Fruit fly (Drosophila melanogaster) whole organism, embryonic: ENCODE measurements around the gene CG10738.

Experiments used
- Awh ChIP-seq: fragments of 200-800 bp; sonication (Bioruptor generic); IDR thresholded peaks from 2 replicates; pipeline ENCODE4, ENCODE4 v1.3.6; 2022; ENCODE audit warnings: missing biosample characterization, missing genetic modification characterization
- CG10209 ChIP-seq: fragments of 200-800 bp; sonication (Bioruptor generic); optimal IDR thresholded peaks from 3 replicates; lab custom pipeline; 2017; ENCODE audit warnings: missing biosample characterization, mild to moderate bottlenecking, missing genetic modification characterization, missing genetic modification reagents
- CG12071 ChIP-seq: fragments of 200-800 bp; sonication (Bioruptor generic); optimal IDR thresholded peaks from 3 replicates; lab custom pipeline; 2018; ENCODE audit warnings: missing biosample characterization, mild to moderate bottlenecking, missing genetic modification characterization
- CG12744 ChIP-seq: fragments of 200-800 bp; sonication (Bioruptor generic); optimal IDR thresholded peaks from 2 replicates; lab custom pipeline; 2016; ENCODE audit warnings: missing biosample characterization, missing genetic modification characterization
- CG13775 ChIP-seq: fragments of 200-800 bp; sonication (Bioruptor generic); optimal IDR thresholded peaks from 3 replicates; lab custom pipeline; 2017; ENCODE audit warnings: missing biosample characterization, mild to moderate bottlenecking, missing genetic modification characterization
- CG13894 ChIP-seq: fragments of 200-800 bp; sonication (Bioruptor generic); optimal IDR thresholded peaks from 3 replicates; lab custom pipeline; 2018; ENCODE audit warnings: missing biosample characterization, mild to moderate bottlenecking, missing genetic modification characterization, moderate library complexity
- CG17361 ChIP-seq: fragments of 200-800 bp; sonication (Bioruptor generic); IDR thresholded peaks from 3 replicates; pipeline ENCODE4 v1.3.6; 2022; ENCODE audit warnings: missing biosample characterization, missing genetic modification characterization
- CG1792 ChIP-seq: fragments of 200-800 bp; sonication (Bioruptor generic); optimal IDR thresholded peaks from 2 replicates; lab custom pipeline; 2016; ENCODE audit warnings: missing biosample characterization, missing genetic modification characterization
- CG1832 ChIP-seq: fragments of 200-800 bp; sonication (Bioruptor generic); optimal IDR thresholded peaks from 2 replicates; lab custom pipeline; 2017; ENCODE audit warnings: missing biosample characterization, mild to moderate bottlenecking, missing genetic modification characterization, inconsistent platforms
- CG2120 ChIP-seq: fragments of 200-800 bp; sonication (Bioruptor generic); optimal IDR thresholded peaks from 3 replicates; lab custom pipeline; 2016; ENCODE audit warnings: missing biosample characterization, missing genetic modification characterization
- CG30020 ChIP-seq: fragments of 200-800 bp; optimal IDR thresholded peaks from 2 replicates; lab custom pipeline; 2019; ENCODE audit warnings: missing biosample characterization, mild to moderate bottlenecking, missing genetic modification characterization, moderate library complexity
- CG32767 ChIP-seq: fragments of 200-800 bp; sonication (Bioruptor generic); IDR thresholded peaks from 2 replicates; pipeline ENCODE4 v1.3.6; 2022; ENCODE audit warnings: missing biosample characterization, missing genetic modification characterization
- CG5245 ChIP-seq: fragments of 200-800 bp; sonication (Bioruptor generic); optimal IDR thresholded peaks from 3 replicates; lab custom pipeline; 2016; ENCODE audit warnings: missing biosample characterization, missing genetic modification characterization
- CG6765 ChIP-seq: fragments of 200-800 bp; sonication (Bioruptor generic); optimal IDR thresholded peaks from 3 replicates; lab custom pipeline; 2017; ENCODE audit warnings: missing biosample characterization, mild to moderate bottlenecking, missing genetic modification characterization
- CG7745 ChIP-seq: fragments of 200-800 bp; sonication (Bioruptor generic); optimal IDR thresholded peaks from 2 replicates; lab custom pipeline; 2018; ENCODE audit warnings: missing biosample characterization, mild to moderate bottlenecking, missing genetic modification characterization, moderate library complexity
- CG7928 ChIP-seq: fragments of 200-800 bp; sonication (Bioruptor generic); optimal IDR thresholded peaks from 2 replicates; lab custom pipeline; 2017; ENCODE audit warnings: missing biosample characterization, mild to moderate bottlenecking, missing genetic modification characterization
- CG8924 ChIP-seq: fragments of 200-800 bp; optimal IDR thresholded peaks from 3 replicates; lab custom pipeline; 2019; ENCODE audit warnings: missing biosample characterization, mild to moderate bottlenecking, missing genetic modification characterization, moderate library complexity
- Camta ChIP-seq: fragments of 200-800 bp; sonication (Bioruptor generic); optimal IDR thresholded peaks from 2 replicates; lab custom pipeline; 2016; ENCODE audit warnings: missing biosample characterization, missing genetic modification characterization
- Chrac-16 ChIP-seq: fragments of 200-800 bp; sonication (Bioruptor generic); optimal IDR thresholded peaks from 3 replicates; lab custom pipeline; 2016; ENCODE audit warnings: missing biosample characterization, missing genetic modification characterization
- Ets97D ChIP-seq: fragments of 200-800 bp; sonication (Bioruptor generic); optimal IDR thresholded peaks from 3 replicates; lab custom pipeline; 2016; ENCODE audit warnings: missing biosample characterization, missing genetic modification characterization
- Gug ChIP-seq: fragments of 200-800 bp; sonication (Bioruptor generic); IDR thresholded peaks from 4 replicates; pipeline ENCODE4 v1.3.6; 2022; ENCODE audit warnings: missing biosample characterization, missing genetic modification characterization
- HHEX ChIP-seq: fragments of 200-800 bp; sonication (Bioruptor generic); optimal IDR thresholded peaks from 3 replicates; lab custom pipeline; 2017; ENCODE audit warnings: missing biosample characterization, mild to moderate bottlenecking, missing genetic modification characterization, missing genetic modification reagents
- HLHmδ ChIP-seq: fragments of 200-800 bp; sonication (Bioruptor generic); optimal IDR thresholded peaks from 2 replicates; lab custom pipeline; 2018; ENCODE audit warnings: missing biosample characterization, mild to moderate bottlenecking, missing genetic modification characterization, moderate library complexity
- Opbp ChIP-seq: fragments of 200-800 bp; sonication (Bioruptor generic); IDR thresholded peaks from 3 replicates; pipeline ENCODE4 v1.3.6; 2022; ENCODE audit warnings: missing biosample characterization, missing genetic modification characterization; ENCODE audit not compliant: partially characterized antibody
- PHDP ChIP-seq: fragments of 200-800 bp; sonication (Bioruptor generic); optimal IDR thresholded peaks from 3 replicates; lab custom pipeline; 2018; ENCODE audit warnings: missing biosample characterization, mild to moderate bottlenecking, missing genetic modification characterization, moderate library complexity
- Poxn ChIP-seq: fragments of 200-800 bp; sonication (Bioruptor generic); IDR thresholded peaks from 2 replicates; pipeline ENCODE4 v1.3.6; 2022; ENCODE audit warnings: missing biosample characterization, missing genetic modification characterization
- Scr ChIP-seq: fragments of 200-800 bp; sonication (Bioruptor generic); IDR thresholded peaks from 2 replicates; pipeline ENCODE4 v1.3.6; 2022; ENCODE audit warnings: missing biosample characterization, missing genetic modification characterization; ENCODE audit not compliant: partially characterized antibody
- Six4 ChIP-seq: fragments of 200-800 bp; sonication (Bioruptor generic); optimal IDR thresholded peaks from 2 replicates; lab custom pipeline; 2016; ENCODE audit warnings: missing biosample characterization, missing genetic modification characterization
- ab ChIP-seq: fragments of 200-800 bp; sonication (Bioruptor generic); optimal IDR thresholded peaks from 2 replicates; lab custom pipeline; 2016; ENCODE audit warnings: missing biosample characterization, missing genetic modification characterization
- ase ChIP-seq: fragments of 200-800 bp; sonication (Bioruptor generic); IDR thresholded peaks from 3 replicates; pipeline ENCODE4 v1.3.6; 2022; ENCODE audit warnings: missing biosample characterization, missing genetic modification characterization
- bab2 ChIP-seq: fragments of 200-800 bp; sonication (Bioruptor generic); optimal IDR thresholded peaks from 2 replicates; lab custom pipeline; 2016; ENCODE audit warnings: missing biosample characterization, missing genetic modification characterization
- br ChIP-seq: fragments of >200 bp; optimal IDR thresholded peaks from 2 replicates; lab custom pipeline; 2017
- btn ChIP-seq: fragments of 200-800 bp; sonication (Bioruptor generic); optimal IDR thresholded peaks from 2 replicates; lab custom pipeline; 2016; ENCODE audit warnings: missing biosample characterization, missing genetic modification characterization
- dati ChIP-seq: fragments of 200-800 bp; sonication (Bioruptor generic); IDR thresholded peaks from 2 replicates; pipeline ENCODE4 v1.3.6; 2022; ENCODE audit warnings: missing biosample characterization, missing genetic modification characterization
- dpn ChIP-seq, 2 experiments: fragments of 200-800 bp; sonication (Bioruptor generic); optimal IDR thresholded peaks; 3 replicates each; lab custom pipeline; 2016; ENCODE audit warnings: missing biosample characterization in 2 of 2, missing genetic modification characterization in 2 of 2
- fd3F ChIP-seq: fragments of 200-800 bp; sonication (Bioruptor generic); optimal IDR thresholded peaks from 2 replicates; lab custom pipeline; 2018; ENCODE audit warnings: missing biosample characterization, mild to moderate bottlenecking, missing genetic modification characterization, moderate library complexity
- fu2 ChIP-seq: fragments of 200-800 bp; sonication (Bioruptor generic); optimal IDR thresholded peaks from 2 replicates; lab custom pipeline; 2016; ENCODE audit warnings: missing biosample characterization, missing genetic modification characterization
- grau ChIP-seq: fragments of 200-800 bp; optimal IDR thresholded peaks from 3 replicates; lab custom pipeline; 2019; ENCODE audit warnings: missing biosample characterization, mild to moderate bottlenecking, missing genetic modification characterization, moderate library complexity
- hb ChIP-seq: fragments of 200-800 bp; sonication (Bioruptor generic); IDR thresholded peaks from 3 replicates; pipeline ENCODE4 v1.3.6; 2022; ENCODE audit warnings: missing biosample characterization, missing genetic modification characterization; ENCODE audit not compliant: partially characterized antibody
- nom ChIP-seq: fragments of 200-800 bp; sonication (Bioruptor generic); optimal IDR thresholded peaks from 2 replicates; lab custom pipeline; 2017; ENCODE audit warnings: missing biosample characterization, missing genetic modification characterization, mild to moderate bottlenecking, moderate library complexity, missing genetic modification reagents
- odd ChIP-seq: fragments of 200-800 bp; sonication (Bioruptor generic); optimal IDR thresholded peaks from 2 replicates; lab custom pipeline; 2017; ENCODE audit warnings: missing biosample characterization, mild to moderate bottlenecking, missing genetic modification characterization
- pb ChIP-seq: fragments of 200-800 bp; sonication (Bioruptor generic); optimal IDR thresholded peaks from 3 replicates; lab custom pipeline; 2016; ENCODE audit warnings: missing biosample characterization, missing genetic modification characterization
- peb ChIP-seq: fragments of 200-800 bp; sonication (Bioruptor generic); IDR thresholded peaks from 2 replicates; pipeline ENCODE4 v1.3.6; 2022; ENCODE audit warnings: missing biosample characterization, missing genetic modification characterization
- phol ChIP-seq: fragments of 200-800 bp; sonication (Bioruptor generic); optimal IDR thresholded peaks from 3 replicates; lab custom pipeline; 2018; ENCODE audit warnings: missing biosample characterization, mild to moderate bottlenecking, missing genetic modification characterization, moderate library complexity
- pros ChIP-seq: fragments of 200-800 bp; sonication (Bioruptor generic); optimal IDR thresholded peaks from 3 replicates; lab custom pipeline; 2019; ENCODE audit warnings: missing biosample characterization, mild to moderate bottlenecking, missing genetic modification characterization, moderate library complexity
- pzg ChIP-seq: fragments of 200-800 bp; sonication (Bioruptor generic); optimal IDR thresholded peaks from 3 replicates; lab custom pipeline; 2018; ENCODE audit warnings: missing biosample characterization, mild to moderate bottlenecking, missing genetic modification characterization, moderate library complexity
- repo ChIP-seq: fragments of 200-800 bp; sonication (Bioruptor generic); optimal IDR thresholded peaks from 2 replicates; lab custom pipeline; 2016; ENCODE audit warnings: missing biosample characterization, missing genetic modification characterization
- sima ChIP-seq: fragments of 200-800 bp; sonication (Bioruptor generic); optimal IDR thresholded peaks from 2 replicates; lab custom pipeline; 2016; ENCODE audit warnings: missing biosample characterization, missing genetic modification characterization
- trh ChIP-seq: fragments of 200-800 bp; sonication (Bioruptor generic); optimal IDR thresholded peaks from 2 replicates; lab custom pipeline; 2016; ENCODE audit warnings: missing biosample characterization, missing genetic modification characterization
- zfh1 ChIP-seq: fragments of 200-800 bp; sonication (Bioruptor generic); IDR thresholded peaks from 3 replicates; pipeline ENCODE4 v1.3.6; 2022; ENCODE audit warnings: missing biosample characterization, missing genetic modification characterization

Gene CG10738

dm6 chr3L:13478339-13479203 lies 28.0 kb downstream of the CG10738 start (continued):
- TF ChIP-seq pzg (GFP tag; lab: Kevin White, UChicago) (no peak), dpn (GFP tag; optimal IDR thresholded peaks at IDR 0.05; lab: Kevin White, UChicago) (peak in 1 of 2 experiments; percentile 22), CG1832 (GFP tag; lab: Kevin White, UChicago) (no peak), nom (no peak), Camta (GFP tag; lab: Kevin White, UChicago) (no peak), CG12744 (GFP tag; lab: Kevin White, UChicago) (no peak), HLHmδ (GFP tag; lab: Kevin White, UChicago) (no peak), br (lab: Kevin White, UChicago) (no peak), fd3F (GFP tag; lab: Kevin White, UChicago) (peak; percentile 7), CG5245 (GFP tag; lab: Kevin White, UChicago) (no peak), hb (GFP tag; lab: Robert Waterston, UW) (no peak), ase (GFP tag; lab: Robert Waterston, UW) (no peak), CG13894 (no peak), trh (no peak), CG10209 (GFP tag; lab: Kevin White, UChicago) (no peak), zfh1 (GFP tag; lab: Robert Waterston, UW) (no peak), CG30020 (tag; lab: Kevin White, UChicago) (no peak), CG7745 (tag; lab: Kevin White, UChicago) (no peak), CG7928 (GFP tag; lab: Kevin White, UChicago) (no peak), repo (no peak), Six4 (GFP tag; lab: Kevin White, UChicago) (no peak), Scr (GFP tag; lab: Robert Waterston, UW) (no peak), sima (GFP tag; lab: Kevin White, UChicago) (no peak), btn (no peak), Gug (no peak; the same call in 3 of the 4 replicates), fu2 (peak; percentile 1), pb (GFP tag; lab: Kevin White, UChicago) (no peak), CG2120 (GFP tag; lab: Kevin White, UChicago) (peak; percentile 60), Ets97D (GFP tag; lab: Kevin White, UChicago) (no peak), phol (tag; lab: Kevin White, UChicago) (no peak), odd (GFP tag; lab: Kevin White, UChicago) (no peak), CG17361 (GFP tag; lab: Robert Waterston, UW) (no peak), grau (tag; lab: Kevin White, UChicago) (peak; percentile 86), peb (no peak), pros (no peak), CG32767 (GFP tag; lab: Robert Waterston, UW) (no peak), CG12071 (no peak), Opbp (GFP tag; lab: Robert Waterston, UW) (no peak), Poxn (GFP tag; lab: Robert Waterston, UW) (0 out of 2 replicates have a peak, but pooled peaks have one; percentile 3), ab (GFP tag; lab: Kevin White, UChicago) (no peak), PHDP (tag; lab: Kevin White, UChicago) (peak; percentile 7), bab2 (GFP tag; lab: Kevin White, UChicago) (no peak), CG6765 (GFP tag; lab: Kevin White, UChicago) (no peak), CG13775 (GFP tag; lab: Kevin White, UChicago) (no peak), CG1792 (no peak), Chrac-16 (no peak), Awh (GFP tag; lab: Robert Waterston, UW) (no peak), dati (GFP tag; lab: Robert Waterston, UW) (no peak), CG8924 (tag; lab: Kevin White, UChicago) (peak; percentile 8), HHEX (GFP tag; lab: Kevin White, UChicago) (no peak)
